Worm (Caenorhabditis elegans) whole organism, young adult: Measurements from ENCODE around the gene sri-53.

ENCODE experiments used
- ets-4 ChIP-seq: fragments of 200-800 bp; sonication (Bioruptor generic); optimal IDR thresholded peaks from 2 replicates; lab custom pipeline; 2018; ENCODE audit warnings: mild to moderate bottlenecking, missing genetic modification characterization, missing compliant biosample characterization
- fkh-3 ChIP-seq: sonication (generic microtip); optimal IDR thresholded peaks from 2 replicates; lab custom pipeline; 2016; ENCODE audit warnings: mild to moderate bottlenecking, missing genetic modification characterization, missing compliant biosample characterization

DNA sequence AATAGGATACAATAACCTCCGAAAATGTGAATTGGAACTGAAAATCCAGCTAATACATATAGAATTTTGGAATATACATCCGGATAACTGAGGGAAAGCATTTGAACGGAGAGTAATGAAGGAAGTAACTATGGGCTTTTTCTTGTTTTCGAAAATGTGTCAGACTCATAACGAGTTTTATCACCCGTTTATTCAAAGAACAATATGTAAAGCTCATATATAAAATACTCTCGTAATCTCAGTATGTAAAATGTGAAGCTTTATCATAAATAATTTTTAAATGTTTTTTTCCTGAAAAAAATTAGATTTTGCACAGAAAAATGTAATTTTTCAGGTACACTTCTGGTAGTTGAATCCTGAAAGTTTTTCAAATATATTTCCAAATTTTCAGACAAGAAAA lies 28.0 kb upstream of the sri-53 start, which contains the start of gene srh-297:
- TF ChIP-seq fkh-3 (tag; lab: Kevin White, UChicago): no peak
- TF ChIP-seq ets-4 (GFP tag; lab: Kevin White, UChicago): no peak
